Worm (Caenorhabditis elegans) whole organism, young adult: ENCODE measurements around the gene try-3.

ENCODE experiments used
- C06A6.2 ChIP-seq: fragments of 200-800 bp; sonication (Bioruptor generic); conservative IDR thresholded peaks from 2 replicates; pipeline ENCODE4 v1.3.6; 2022; ENCODE audit warnings: missing genetic modification characterization, missing compliant biosample characterization
- D2030.7 ChIP-seq: fragments of 200-800 bp; sonication (Bioruptor generic); IDR thresholded peaks from 2 replicates; pipeline ENCODE4 v1.3.6; 2022; ENCODE audit warnings: missing genetic modification reagents, missing genetic modification characterization, missing compliant biosample characterization
- F23B12.7 ChIP-seq: sonication (generic microtip); optimal IDR thresholded peaks from 2 replicates; lab custom pipeline; 2017; ENCODE audit warnings: missing genetic modification characterization, mild to moderate bottlenecking, missing compliant biosample characterization, antibody characterized with exemption, moderate library complexity; ENCODE audit not compliant: insufficient read depth
- F37B4.10 ChIP-seq: fragments of 200-800 bp; sonication (Bioruptor generic); IDR thresholded peaks from 2 replicates; pipeline ENCODE4 v1.3.6; 2022; ENCODE audit warnings: missing genetic modification characterization, missing compliant biosample characterization
- F49E8.2 ChIP-seq: sonication (generic microtip); optimal IDR thresholded peaks from 3 replicates; lab custom pipeline; 2017; ENCODE audit warnings: missing genetic modification characterization, mild to moderate bottlenecking, missing compliant biosample characterization, antibody characterized with exemption, moderate library complexity; ENCODE audit not compliant: insufficient read depth
- F57A8.1 ChIP-seq: fragments of 200-800 bp; sonication (Bioruptor generic); optimal IDR thresholded peaks from 2 replicates; lab custom pipeline; 2018; ENCODE audit warnings: mild to moderate bottlenecking, missing genetic modification characterization, moderate library complexity, missing compliant biosample characterization
- T07F8.4 ChIP-seq: sonication (generic microtip); optimal IDR thresholded peaks from 2 replicates; lab custom pipeline; 2016; ENCODE audit warnings: mild to moderate bottlenecking, missing genetic modification characterization, moderate library complexity, missing compliant biosample characterization
- Y53F4B.3 ChIP-seq: fragments of 200-800 bp; sonication (Bioruptor generic); IDR thresholded peaks from 2 replicates; pipeline ENCODE4 v1.3.6; 2022; ENCODE audit warnings: missing genetic modification reagents, missing genetic modification characterization, missing compliant biosample characterization
- Y67H2A.10 ChIP-seq: fragments of 200-800 bp; sonication (Bioruptor generic); conservative IDR thresholded peaks from 2 replicates; pipeline ENCODE4 v1.3.6; 2022; ENCODE audit warnings: missing genetic modification reagents, missing genetic modification characterization, missing compliant biosample characterization
- ZK185.1 ChIP-seq: sonication (generic microtip); optimal IDR thresholded peaks from 2 replicates; lab custom pipeline; 2016; ENCODE audit warnings: mild to moderate bottlenecking, missing genetic modification characterization, missing compliant biosample characterization; ENCODE audit not compliant: poor library complexity, severe bottlenecking
- akir-1 ChIP-seq: fragments of 200-800 bp; sonication (Bioruptor generic); optimal IDR thresholded peaks from 2 replicates; lab custom pipeline; 2018; ENCODE audit warnings: mild to moderate bottlenecking, missing genetic modification characterization, moderate library complexity, missing compliant biosample characterization
- aptf-2 ChIP-seq: fragments of 200-800 bp; sonication (Bioruptor generic); conservative IDR thresholded peaks from 2 replicates; pipeline ENCODE4 v1.3.6; 2022; ENCODE audit warnings: missing genetic modification reagents, missing genetic modification characterization, missing compliant biosample characterization
- atf-7 ChIP-seq: sonication (generic microtip); optimal IDR thresholded peaks from 2 replicates; lab custom pipeline; 2017; ENCODE audit warnings: mild to moderate bottlenecking, missing genetic modification characterization, missing compliant biosample characterization
- attf-6 ChIP-seq: fragments of 200-800 bp; sonication (Bioruptor generic); IDR thresholded peaks from 2 replicates; pipeline ENCODE4 v1.3.6; 2022; ENCODE audit warnings: missing genetic modification reagents, missing genetic modification characterization, missing compliant biosample characterization
- bed-1 ChIP-seq: fragments of 200-800 bp; sonication (Bioruptor generic); IDR thresholded peaks from 2 replicates; pipeline ENCODE4 v1.3.6; 2022; ENCODE audit warnings: missing genetic modification reagents, missing genetic modification characterization, missing compliant biosample characterization
- bed-2 ChIP-seq: fragments of 200-800 bp; sonication (Bioruptor generic); IDR thresholded peaks from 2 replicates; pipeline ENCODE4 v1.3.6; 2022; ENCODE audit warnings: missing genetic modification reagents, missing genetic modification characterization, missing compliant biosample characterization
- cebp-1 ChIP-seq, 2 experiments: fragments of 200-800 bp in 1 of 2; sonication (Bioruptor generic) in 1 of 2; sonication (generic microtip) in 1 of 2; IDR thresholded peaks in 1 of 2; optimal IDR thresholded peaks in 1 of 2; 2 replicates each; pipeline versions ENCODE4 v1.3.6 to Lab custom; 2017 to 2022; ENCODE audit warnings: missing compliant biosample characterization in 2 of 2, missing genetic modification characterization in 2 of 2, mild to moderate bottlenecking in 1 of 2, missing genetic modification reagents in 1 of 2, moderate library complexity in 1 of 2
- ceh-100 ChIP-seq: fragments of 200-800 bp; sonication (Bioruptor generic); IDR thresholded peaks from 2 replicates; pipeline ENCODE4 v1.3.6; 2022; ENCODE audit warnings: missing genetic modification reagents, missing genetic modification characterization, missing compliant biosample characterization
- ceh-27 ChIP-seq: fragments of 200-800 bp; sonication (Bioruptor generic); optimal IDR thresholded peaks from 2 replicates; lab custom pipeline; 2018; ENCODE audit warnings: mild to moderate bottlenecking, missing genetic modification characterization, moderate library complexity, missing compliant biosample characterization
- ceh-40 ChIP-seq: fragments of 200-800 bp; sonication (Bioruptor generic); IDR thresholded peaks from 2 replicates; pipeline ENCODE4 v1.3.6; 2022; ENCODE audit warnings: missing genetic modification characterization, missing compliant biosample characterization
- ceh-79 ChIP-seq: sonication (generic microtip); optimal IDR thresholded peaks from 2 replicates; lab custom pipeline; 2017; ENCODE audit warnings: mild to moderate bottlenecking, missing genetic modification characterization, missing compliant biosample characterization
- die-1 ChIP-seq: sonication (generic microtip); optimal IDR thresholded peaks from 2 replicates; lab custom pipeline; 2016; ENCODE audit warnings: missing genotype, mild to moderate bottlenecking, missing genetic modification characterization, missing compliant biosample characterization
- egl-18 ChIP-seq: fragments of 200-800 bp; sonication (Bioruptor generic); IDR thresholded peaks from 2 replicates; pipeline ENCODE4 v1.3.6; 2022; ENCODE audit warnings: missing genetic modification reagents, missing genetic modification characterization, missing compliant biosample characterization
- ets-4 ChIP-seq: fragments of 200-800 bp; sonication (Bioruptor generic); optimal IDR thresholded peaks from 2 replicates; lab custom pipeline; 2018; ENCODE audit warnings: mild to moderate bottlenecking, missing genetic modification characterization, missing compliant biosample characterization
- fkh-3 ChIP-seq: sonication (generic microtip); optimal IDR thresholded peaks from 2 replicates; lab custom pipeline; 2016; ENCODE audit warnings: mild to moderate bottlenecking, missing genetic modification characterization, missing compliant biosample characterization
- hlh-26 ChIP-seq: fragments of 200-800 bp; sonication (Bioruptor generic); conservative IDR thresholded peaks from 2 replicates; pipeline ENCODE4 v1.3.6; 2022; ENCODE audit warnings: missing genetic modification reagents, missing genetic modification characterization, missing compliant biosample characterization
- hsf-1 ChIP-seq: fragments of 200-800 bp; sonication (Bioruptor generic); IDR thresholded peaks from 2 replicates; pipeline ENCODE4 v1.3.6; 2022; ENCODE audit warnings: missing genetic modification reagents, missing genetic modification characterization, missing compliant biosample characterization
- let-526 ChIP-seq: fragments of 200-800 bp; sonication (Bioruptor generic); IDR thresholded peaks from 2 replicates; pipeline ENCODE4 v1.3.6; 2022; ENCODE audit warnings: missing genetic modification reagents, missing genetic modification characterization, missing compliant biosample characterization
- lin-35 ChIP-seq, 3 experiments: fragments of 150-350 bp in 2 of 3; sonication (generic microtip) in 1 of 3; optimal IDR thresholded peaks; 2 replicates each; lab custom pipeline; 2014 to 2018; ENCODE audit warnings: missing biosample characterization in 3 of 3, missing genetic modification characterization in 3 of 3, missing genetic modification reagents in 3 of 3
- madf-8 ChIP-seq: fragments of 200-800 bp; sonication (Bioruptor generic); conservative IDR thresholded peaks from 2 replicates; pipeline ENCODE4 v1.3.6; 2022; ENCODE audit warnings: missing genetic modification reagents, missing genetic modification characterization, missing compliant biosample characterization
- mel-28 ChIP-seq: sonication (generic microtip); optimal IDR thresholded peaks from 2 replicates; lab custom pipeline; 2016; ENCODE audit warnings: borderline replicate concordance, mild to moderate bottlenecking, missing genetic modification characterization, missing compliant biosample characterization
- mes-4 ChIP-seq: sonication (generic microtip); optimal IDR thresholded peaks from 2 replicates; lab custom pipeline; 2016; ENCODE audit warnings: missing genotype, missing genetic modification characterization, missing compliant biosample characterization
- nhr-80 ChIP-seq: sonication (generic microtip); optimal IDR thresholded peaks from 2 replicates; lab custom pipeline; 2016; ENCODE audit warnings: missing genetic modification characterization, missing compliant biosample characterization
- nhr-90 ChIP-seq: sonication (generic microtip); optimal IDR thresholded peaks from 2 replicates; lab custom pipeline; 2016; ENCODE audit warnings: missing genotype, mild to moderate bottlenecking, missing genetic modification characterization, missing compliant biosample characterization
- repo-1 ChIP-seq: sonication (generic microtip); optimal IDR thresholded peaks from 2 replicates; lab custom pipeline; 2017; ENCODE audit warnings: mild to moderate bottlenecking, missing genetic modification characterization, missing compliant biosample characterization
- sdz-38 ChIP-seq: sonication (generic microtip); optimal IDR thresholded peaks from 2 replicates; lab custom pipeline; 2016; ENCODE audit warnings: missing genotype, missing genetic modification characterization, missing compliant biosample characterization
- snpc-1.1 ChIP-seq: sonication (generic microtip); optimal IDR thresholded peaks from 2 replicates; lab custom pipeline; 2017; ENCODE audit warnings: missing genetic modification characterization, mild to moderate bottlenecking, missing compliant biosample characterization, antibody characterized with exemption, moderate library complexity, missing genotype, missing genetic modification reagents; ENCODE audit not compliant: insufficient read depth
- tlf-1 ChIP-seq: fragments of 200-800 bp; sonication (Bioruptor generic); optimal IDR thresholded peaks from 2 replicates; lab custom pipeline; 2018; ENCODE audit warnings: mild to moderate bottlenecking, missing genetic modification characterization, missing compliant biosample characterization
- unc-130 ChIP-seq: sonication (generic microtip); optimal IDR thresholded peaks from 2 replicates; lab custom pipeline; 2016; ENCODE audit warnings: missing genetic modification reagents, missing genetic modification characterization, missing compliant biosample characterization
- zfh-2 ChIP-seq: fragments of 200-800 bp; sonication (Bioruptor generic); conservative IDR thresholded peaks from 2 replicates; pipeline ENCODE4 v1.3.6; 2022; ENCODE audit warnings: missing genetic modification reagents, missing genetic modification characterization, missing compliant biosample characterization
- ztf-6 ChIP-seq: fragments of 200-800 bp; sonication (Bioruptor generic); IDR thresholded peaks from 2 replicates; pipeline ENCODE4 v1.3.6; 2022; ENCODE audit warnings: missing genetic modification reagents, missing genetic modification characterization, missing compliant biosample characterization

Gene try-3

DNA sequence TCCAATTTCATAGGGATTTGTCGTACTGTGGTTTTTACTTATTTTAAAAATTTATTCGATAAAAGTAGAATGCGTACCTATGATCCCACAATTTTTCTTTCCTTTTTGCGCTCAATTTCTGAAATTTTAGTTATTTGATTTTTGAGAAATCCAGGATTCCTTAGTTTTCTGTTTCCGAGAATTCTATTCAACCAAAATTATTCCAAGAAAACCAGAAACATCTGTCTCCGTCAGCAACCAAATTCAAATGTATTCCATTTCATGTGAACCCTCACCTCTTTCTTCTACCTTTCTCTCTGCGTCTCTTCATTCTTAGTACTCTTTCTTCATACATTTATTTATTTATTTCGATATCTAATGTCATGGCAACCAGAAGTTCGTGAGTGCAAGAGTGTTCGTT, 45.2 kb upstream of the try-3 start (continued):
- TF ChIP-seq snpc-1.1 (tag; lab: Kevin White, UChicago) (no peak), mel-28 (tag; lab: Kevin White, UChicago) (no peak), ceh-100 (GFP tag; lab: Robert Waterston, UW) (no peak), akir-1 (no peak), madf-8 (GFP tag; lab: Robert Waterston, UW) (no peak)

DNA sequence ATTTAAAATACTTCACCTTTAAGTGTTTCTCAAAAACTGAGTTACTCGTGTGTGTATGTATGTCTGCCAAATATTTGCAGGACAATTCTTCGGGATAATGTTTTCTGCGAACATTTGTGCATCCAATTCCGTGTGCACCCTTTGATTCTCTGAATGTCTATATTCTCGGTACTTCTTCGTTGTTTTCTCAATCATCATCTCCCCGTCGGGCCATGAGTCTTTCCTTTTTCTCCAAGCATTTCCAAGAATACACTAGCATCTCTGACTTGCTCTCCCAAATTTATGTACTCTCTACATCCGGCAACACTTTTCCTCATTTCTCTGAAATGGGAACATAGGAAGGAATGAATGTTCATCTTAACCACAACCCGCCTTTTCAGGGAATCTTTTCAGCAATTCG, 42.3 kb upstream of the try-3 start:
- TF ChIP-seq mes-4 (tag; lab: Kevin White, UChicago) (no peak), attf-6 (no peak), die-1 (no peak), repo-1 (tag; lab: Kevin White, UChicago) (no peak), let-526 (GFP tag; lab: Robert Waterston, UW) (no peak), D2030.7 (GFP tag; lab: Robert Waterston, UW) (no peak), ets-4 (GFP tag; lab: Kevin White, UChicago) (no peak), nhr-90 (tag; lab: Kevin White, UChicago) (no peak), Y53F4B.3 (GFP tag; lab: Robert Waterston, UW) (no peak), lin-35 (GFP tag; optimal IDR thresholded peaks at IDR 0.05; lab: Kevin White, UChicago) (no peak), ceh-27 (no peak), egl-18 (GFP tag; lab: Robert Waterston, UW) (no peak), hsf-1 (GFP tag; lab: Robert Waterston, UW) (no peak)
- TF ChIP-seq, all 124 proteins: peak for 0

ce11 chrIV:6517859-6518258, 39.1 kb upstream of the try-3 start, which contains the start of gene C01G5.7:
C01G5.7 (plus strand) TSS chrIV:6518159.
- no peak for TF ChIP-seq fkh-3 (tag; lab: Kevin White, UChicago)

DNA sequence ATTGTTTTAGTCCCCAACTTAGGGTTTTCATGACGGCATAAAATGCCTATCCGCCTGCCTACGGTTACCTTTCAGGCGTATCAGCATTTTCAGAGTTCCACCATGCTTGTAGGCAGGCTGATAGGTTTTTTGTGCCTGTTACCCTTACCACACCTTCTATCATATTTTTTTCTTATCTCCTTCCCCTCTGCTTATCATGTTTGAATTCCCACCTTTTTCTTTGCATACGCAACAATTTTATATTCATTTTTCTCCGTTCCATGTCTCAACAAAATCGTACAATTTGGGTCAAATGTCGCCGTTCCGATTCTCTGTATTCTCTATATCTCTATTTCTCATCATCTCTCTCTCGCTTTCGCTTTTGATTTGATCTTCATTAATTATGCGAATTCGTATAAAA, 37.4 kb upstream of the try-3 start, which contains the start of gene C01G5.9:
TSS of gene C01G5.9 (plus strand) at position 301 of the 400 bp plus-strand sequence.
- TF ChIP-seq F49E8.2 (tag; lab: Kevin White, UChicago) (no peak), T07F8.4 (tag; lab: Kevin White, UChicago) (no peak), ztf-6 (GFP tag; lab: Robert Waterston, UW) (no peak), die-1 (no peak), zfh-2 (GFP tag; lab: Robert Waterston, UW) (no peak), hlh-26 (GFP tag; lab: Robert Waterston, UW) (no peak), atf-7 (tag; lab: Kevin White, UChicago) (no peak), Y67H2A.10 (GFP tag; lab: Robert Waterston, UW) (no peak), F57A8.1 (no peak), unc-130 (no peak), sdz-38 (tag; lab: Kevin White, UChicago) (no peak), C06A6.2 (GFP tag; lab: Robert Waterston, UW) (no peak), F37B4.10 (GFP tag; lab: Robert Waterston, UW) (no peak), tlf-1 (GFP tag; lab: Kevin White, UChicago) (no peak)

DNA sequence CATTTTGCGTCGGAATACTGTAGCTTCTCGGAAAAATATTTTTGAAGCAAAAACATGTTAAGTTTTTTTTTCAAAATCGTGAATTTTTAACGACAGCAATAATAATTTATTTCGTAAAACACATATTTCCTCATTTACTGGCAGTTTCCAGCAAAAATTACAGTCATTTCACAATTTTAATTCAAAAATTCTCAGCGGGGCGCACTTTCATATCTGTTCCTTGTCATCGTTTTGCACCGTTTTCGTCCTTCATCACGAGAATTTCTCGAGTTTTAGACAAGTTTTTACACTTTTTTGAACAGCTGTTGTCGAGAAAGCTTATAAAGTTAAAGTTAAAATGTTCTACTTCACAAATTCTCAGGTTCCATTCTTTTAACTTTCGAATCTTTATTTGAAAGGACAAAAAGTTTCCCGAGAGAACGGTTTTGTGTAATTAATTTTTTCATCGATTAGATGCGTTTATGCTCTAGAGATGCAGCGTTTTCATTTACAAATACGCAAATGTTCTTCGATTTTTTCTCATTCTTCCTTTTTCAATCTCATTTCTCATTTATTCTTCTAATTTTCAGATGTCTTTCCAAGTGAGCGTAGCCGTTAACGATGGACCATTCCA, 34.5 kb upstream of the try-3 start, which contains the start of gene ddi-1:
TSS of gene ddi-1 (plus strand) at position 563 of the 613 bp plus-strand sequence.
- TF ChIP-seq ZK185.1 (tag; lab: Kevin White, UChicago) (no peak), bed-1 (no peak), aptf-2 (GFP tag; lab: Robert Waterston, UW) (no peak), bed-2 (GFP tag; lab: Robert Waterston, UW) (no peak), ceh-40 (GFP tag; lab: Robert Waterston, UW) (no peak), cebp-1 (GFP tag; IDR thresholded peaks at IDR 0.05; lab: Robert Waterston, UW) (no peak), cebp-1 (tag; optimal IDR thresholded peaks at IDR 0.05; lab: Kevin White, UChicago) (peak; percentile 78), nhr-90 (tag; lab: Kevin White, UChicago) (no peak), ceh-79 (no peak), nhr-80 (tag; lab: Kevin White, UChicago) (peak; percentile 1), hsf-1 (GFP tag; lab: Robert Waterston, UW) (no peak), F23B12.7 (tag; lab: Kevin White, UChicago) (no peak)
